Worm (Caenorhabditis elegans) whole organism, L2 larva: ENCODE measurements around the gene srz-19.

Source experiments
- C34F6.9 ChIP-seq: fragments of 150-350 bp; optimal IDR thresholded peaks from 2 replicates; lab custom pipeline; 2014; ENCODE audit warnings: missing biosample characterization, missing genetic modification characterization
- R02D3.7 ChIP-seq: fragments of 150-350 bp; optimal IDR thresholded peaks from 2 replicates; lab custom pipeline; 2014; ENCODE audit warnings: missing biosample characterization, missing genetic modification characterization
- ZK546.5 ChIP-seq: sonication (generic microtip); optimal IDR thresholded peaks from 2 replicates; lab custom pipeline; 2017; ENCODE audit warnings: missing biosample characterization, missing genetic modification characterization
- alr-1 ChIP-seq: fragments of 150-350 bp; optimal IDR thresholded peaks from 2 replicates; lab custom pipeline; 2014; ENCODE audit warnings: missing biosample characterization, missing genetic modification characterization
- ama-1 ChIP-seq: fragments of 150-350 bp; optimal IDR thresholded peaks from 2 replicates; lab custom pipeline; 2018; ENCODE audit warnings: inconsistent platforms
- blmp-1 ChIP-seq: sonication (generic microtip); optimal IDR thresholded peaks from 2 replicates; lab custom pipeline; 2017; ENCODE audit warnings: missing genetic modification characterization, mild to moderate bottlenecking, missing compliant biosample characterization, antibody characterized with exemption, moderate library complexity; ENCODE audit not compliant: insufficient read depth
- crh-2 ChIP-seq: sonication (generic microtip); optimal IDR thresholded peaks from 2 replicates; lab custom pipeline; 2017; ENCODE audit warnings: missing biosample characterization, missing genetic modification characterization
- dmd-4 ChIP-seq: sonication (generic microtip); optimal IDR thresholded peaks from 2 replicates; lab custom pipeline; 2017; ENCODE audit warnings: missing biosample characterization, missing genetic modification characterization
- egl-27 ChIP-seq: sonication (generic microtip); optimal IDR thresholded peaks from 3 replicates; lab custom pipeline; 2017; ENCODE audit warnings: missing biosample characterization, missing genetic modification reagents, missing genetic modification characterization
- elt-1 ChIP-seq: fragments of 150-350 bp; optimal IDR thresholded peaks from 2 replicates; lab custom pipeline; 2014; ENCODE audit warnings: missing biosample characterization, missing genetic modification characterization
- elt-3 ChIP-seq: sonication (generic microtip); optimal IDR thresholded peaks from 2 replicates; lab custom pipeline; 2017; ENCODE audit warnings: missing biosample characterization, missing genetic modification characterization
- fos-1 ChIP-seq: fragments of 150-350 bp; optimal IDR thresholded peaks from 2 replicates; lab custom pipeline; 2014; ENCODE audit warnings: missing biosample characterization, missing genetic modification characterization
- gmeb-1 ChIP-seq: fragments of 150-350 bp; optimal IDR thresholded peaks from 2 replicates; lab custom pipeline; 2014; ENCODE audit warnings: missing biosample characterization, missing genetic modification characterization
- lin-11 ChIP-seq: fragments of 150-350 bp; sonication (generic microtip); optimal IDR thresholded peaks from 2 replicates; lab custom pipeline; 2014; ENCODE audit warnings: missing biosample characterization, missing genetic modification characterization, inconsistent platforms, mixed read lengths
- lin-13 ChIP-seq: fragments of 150-350 bp; optimal IDR thresholded peaks from 2 replicates; lab custom pipeline; 2014; ENCODE audit warnings: missing biosample characterization, missing genetic modification reagents, missing genetic modification characterization
- lin-39 ChIP-seq: fragments of 150-350 bp; optimal IDR thresholded peaks from 2 replicates; lab custom pipeline; 2014; ENCODE audit warnings: missing biosample characterization, missing genetic modification reagents, missing genetic modification characterization
- lsy-2 ChIP-seq, 2 experiments: fragments of 150-350 bp in 1 of 2; sonication (generic microtip) in 1 of 2; optimal IDR thresholded peaks; 2 replicates each; lab custom pipeline; 2014 to 2017; ENCODE audit warnings: missing biosample characterization in 2 of 2, missing genetic modification characterization in 2 of 2
- nhr-11 ChIP-seq: fragments of 150-350 bp; optimal IDR thresholded peaks from 2 replicates; lab custom pipeline; 2014; ENCODE audit warnings: missing biosample characterization, missing genetic modification characterization
- nhr-12 ChIP-seq: fragments of 150-350 bp; optimal IDR thresholded peaks from 2 replicates; lab custom pipeline; 2014; ENCODE audit warnings: missing biosample characterization, missing genetic modification characterization
- nhr-237 ChIP-seq: fragments of 150-350 bp; optimal IDR thresholded peaks from 2 replicates; lab custom pipeline; 2014; ENCODE audit warnings: missing biosample characterization, missing genetic modification characterization
- nhr-25 ChIP-seq: fragments of 150-350 bp; sonication (generic microtip); optimal IDR thresholded peaks from 3 replicates; lab custom pipeline; 2014; ENCODE audit warnings: missing biosample characterization, missing genetic modification characterization
- nhr-6 ChIP-seq: fragments of 150-350 bp; optimal IDR thresholded peaks from 2 replicates; lab custom pipeline; 2014; ENCODE audit warnings: missing biosample characterization, missing genetic modification characterization
- nhr-77 ChIP-seq: fragments of 150-350 bp; optimal IDR thresholded peaks from 2 replicates; lab custom pipeline; 2014; ENCODE audit warnings: missing biosample characterization, missing genetic modification characterization
- peb-1 ChIP-seq: fragments of 150-350 bp; optimal IDR thresholded peaks from 2 replicates; lab custom pipeline; 2014; ENCODE audit warnings: missing biosample characterization, missing genetic modification characterization
- sem-4 ChIP-seq: fragments of 150-350 bp; optimal IDR thresholded peaks from 2 replicates; lab custom pipeline; 2014; ENCODE audit warnings: missing biosample characterization, missing genetic modification reagents, missing genetic modification characterization
- skn-1 ChIP-seq: sonication (generic microtip); optimal IDR thresholded peaks from 2 replicates; lab custom pipeline; 2017; ENCODE audit warnings: missing biosample characterization, missing genetic modification characterization
- sma-3 ChIP-seq: sonication (generic microtip); optimal IDR thresholded peaks from 2 replicates; lab custom pipeline; 2016; ENCODE audit warnings: missing genetic modification reagents, missing genetic modification characterization, missing compliant biosample characterization
- sma-9 ChIP-seq, 2 experiments: fragments of 150-350 bp in 1 of 2; sonication (generic microtip) in 1 of 2; optimal IDR thresholded peaks; 2 replicates each; lab custom pipeline; 2014 to 2016; ENCODE audit warnings: missing genetic modification characterization in 2 of 2, mild to moderate bottlenecking in 1 of 2, missing biosample characterization in 1 of 2, missing compliant biosample characterization in 1 of 2, missing genetic modification reagents in 1 of 2, moderate library complexity in 1 of 2
- snpc-4 ChIP-seq: fragments of 150-350 bp; optimal IDR thresholded peaks from 2 replicates; lab custom pipeline; 2014; ENCODE audit warnings: missing biosample characterization, missing genetic modification characterization
- unc-39 ChIP-seq: fragments of 150-350 bp; optimal IDR thresholded peaks from 2 replicates; lab custom pipeline; 2014; ENCODE audit warnings: missing biosample characterization, missing genetic modification characterization
- zag-1 ChIP-seq: fragments of 150-350 bp; optimal IDR thresholded peaks from 2 replicates; lab custom pipeline; 2014; ENCODE audit warnings: missing biosample characterization, missing genetic modification characterization
- ztf-1 ChIP-seq: fragments of 200-800 bp; sonication (Bioruptor generic); conservative IDR thresholded peaks from 2 replicates; pipeline ENCODE4 v1.3.6; 2022; ENCODE audit warnings: missing genetic modification characterization, missing compliant biosample characterization
- ztf-11 ChIP-seq: sonication (generic microtip); optimal IDR thresholded peaks from 2 replicates; lab custom pipeline; 2017; ENCODE audit warnings: missing biosample characterization, missing genetic modification characterization
- ztf-4 ChIP-seq: fragments of 150-350 bp; optimal IDR thresholded peaks from 2 replicates; lab custom pipeline; 2014; ENCODE audit warnings: missing biosample characterization, missing genetic modification characterization

srz-19 gene

DNA sequence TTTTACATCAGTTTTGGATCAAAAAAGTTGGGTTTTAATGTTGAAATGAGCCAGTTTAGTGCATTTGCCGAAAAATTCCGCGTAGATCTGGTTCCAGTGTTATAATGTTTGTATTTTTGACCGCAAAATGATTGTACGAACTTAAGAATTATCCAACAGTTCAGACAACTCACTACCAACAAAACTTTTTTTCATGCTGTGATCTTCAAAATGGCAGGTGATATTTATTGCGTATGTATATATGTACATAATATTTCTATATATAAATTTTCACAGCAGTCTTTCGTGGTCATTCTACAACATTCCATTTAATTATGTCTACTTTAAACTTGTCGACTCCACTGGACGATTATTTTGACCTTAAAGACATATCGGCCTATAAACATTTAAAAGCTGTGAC is 4.3 kb upstream of the srz-19 start, which contains the start of gene srz-20:
Gene srz-20, plus strand, starts transcription at position 301 of the 400 bp plus-strand sequence.
- TF ChIP-seq nhr-77 (tag; lab: Kevin White, UChicago) = no peak
- no peak for TF ChIP-seq lin-11 (tag; lab: Kevin White, UChicago)

DNA sequence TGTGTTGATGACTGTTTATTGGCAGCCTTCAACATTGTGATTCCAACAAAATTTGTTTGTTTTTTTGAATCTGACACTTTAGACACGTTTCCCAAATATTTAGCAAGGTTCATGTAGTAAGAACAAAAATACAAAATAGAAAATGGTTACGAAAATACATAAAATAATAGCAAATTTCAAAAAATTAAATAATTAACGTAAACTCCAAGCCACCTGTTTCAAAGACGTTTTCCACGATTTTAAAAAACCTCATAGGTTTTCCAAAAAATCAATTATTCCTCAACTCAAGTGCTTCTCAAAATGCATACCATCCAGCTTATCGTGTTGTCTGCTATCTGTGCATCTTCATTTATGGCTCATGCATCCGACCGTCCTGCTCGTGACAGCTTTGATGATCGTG is 2.2 kb upstream of the srz-19 start, which contains the start of gene F56D6.14:
Gene F56D6.14, plus strand, starts transcription at position 301 of the 400 bp plus-strand sequence.
- TF ChIP-seq sem-4 (tag; lab: Kevin White, UChicago) = no peak
- TF ChIP-seq peb-1 = no peak
- TF ChIP-seq lsy-2 (tag; optimal IDR thresholded peaks at IDR 0.05; lab: Kevin White, UChicago) = no peak
- no peak for TF ChIP-seq alr-1
- TF ChIP-seq C34F6.9 (tag; lab: Kevin White, UChicago) = no peak
- no peak for TF ChIP-seq nhr-11 (tag; lab: Kevin White, UChicago)
- TF ChIP-seq gmeb-1 = no peak
- no peak for TF ChIP-seq skn-1 (tag; lab: Kevin White, UChicago)
- no peak for TF ChIP-seq crh-2 (tag; lab: Kevin White, UChicago)
- no peak for TF ChIP-seq nhr-12 (tag; lab: Kevin White, UChicago)
- no peak for TF ChIP-seq ama-1 (lab: Kevin White, UChicago)
- TF ChIP-seq lin-13 (GFP tag; lab: Kevin White, UChicago) = no peak
- no peak for TF ChIP-seq ztf-11 (tag; lab: Kevin White, UChicago)
- TF ChIP-seq ztf-4 (tag; lab: Kevin White, UChicago) = no peak
- TF ChIP-seq nhr-237 (tag; lab: Kevin White, UChicago) = no peak
- no peak for TF ChIP-seq sma-3 (GFP tag; lab: Kevin White, UChicago)
- TF ChIP-seq nhr-6 (tag; lab: Kevin White, UChicago) = no peak
- no peak for TF ChIP-seq blmp-1

- TF ChIP-seq ZK546.5 (no peak), ztf-1 (no peak), egl-27 (no peak), zag-1 (tag; lab: Kevin White, UChicago) (no peak), R02D3.7 (tag; lab: Kevin White, UChicago) (no peak), unc-39 (tag; lab: Kevin White, UChicago) (no peak), nhr-237 (tag; lab: Kevin White, UChicago) (no peak), lin-13 (GFP tag; lab: Kevin White, UChicago) (no peak), peb-1 (no peak), lin-39 (tag; lab: Kevin White, UChicago) (no peak), sma-3 (GFP tag; lab: Kevin White, UChicago) (no peak), snpc-4 (tag; lab: Kevin White, UChicago) (no peak), elt-1 (tag; lab: Kevin White, UChicago) (no peak), sma-9 (GFP tag; optimal IDR thresholded peaks at IDR 0.05; lab: Kevin White, UChicago) (no peak), sma-9 (tag; optimal IDR thresholded peaks at IDR 0.05; lab: Kevin White, UChicago) (no peak), lsy-2 (tag; optimal IDR thresholded peaks at IDR 0.05; lab: Kevin White, UChicago) (no peak)
Observed at ce11 chrIV:3918160-3918559, 1.4 kb upstream of the srz-19 start, which contains the start of gene F56D6.23. F56D6.23 (plus strand) TSS chrIV:3918460.

- TF ChIP-seq sma-9 (GFP tag; optimal IDR thresholded peaks at IDR 0.05; lab: Kevin White, UChicago) (peak; percentile 40), sma-9 (tag; optimal IDR thresholded peaks at IDR 0.05; lab: Kevin White, UChicago) (no peak), dmd-4 (tag; lab: Kevin White, UChicago) (no peak), elt-3 (no peak), fos-1 (peak; percentile 79), nhr-12 (tag; lab: Kevin White, UChicago) (no peak), egl-27 (no peak)
Observed at ce11 chrIV:3921898-3922297, 2.3 kb downstream of the srz-19 start, which contains the start of gene clec-67. clec-67 (plus strand) TSS chrIV:3922165.

ce11 chrIV:3926117-3926516 is 6.5 kb downstream of the srz-19 start, which contains the start of gene clec-68:
clec-68 (plus strand) TSS chrIV:3926417.
- no peak for TF ChIP-seq nhr-25 (tag; lab: Kevin White, UChicago)
- no peak for TF ChIP-seq nhr-6 (tag; lab: Kevin White, UChicago)
